Fruit fly (Drosophila melanogaster): ENCODE measurements around the gene mof.

dm6 chrX:5902701-5903100 lies 26.0 kb upstream of the mof start:
- no peak for TF ChIP-seq psq (optimal IDR thresholded peaks at IDR 0.05)
- TF ChIP-seq insv (optimal IDR thresholded peaks at IDR 0.05) = no peak
- TF ChIP-seq Myc (optimal IDR thresholded peaks at IDR 0.05) = no peak
- no peak for TF ChIP-seq h (optimal IDR thresholded peaks at IDR 0.05)
- TF ChIP-seq ttk (optimal IDR thresholded peaks at IDR 0.05) = peak; percentile 94

Measured in Kc167 (cell line).